Worm (Caenorhabditis elegans): ENCODE measurements around the gene lgc-45.

- TF ChIP-seq spr-3 (GFP tag; optimal IDR thresholded peaks at IDR 0.05): no peak
- TF ChIP-seq fkh-10 (GFP tag; optimal IDR thresholded peaks at IDR 0.05): no peak
Observed at ce11 chrII:3578121-3578520, 20.8 kb downstream of the lgc-45 start, which contains the start of gene clec-133.
